Fruit fly (Drosophila melanogaster) whole organism, embryonic: ENCODE data around the gene mop.
A peak's percentile ranks its signal among the peaks of the same experiment; 100 is the strongest.

Experiments used
- ATbp ChIP-seq: fragments of 200-800 bp; sonication (Bioruptor generic); optimal IDR thresholded peaks from 2 replicates; lab custom pipeline; 2017; ENCODE audit warnings: missing biosample characterization, mild to moderate bottlenecking, missing genetic modification characterization, missing genetic modification reagents
- Ada2b ChIP-seq: fragments of 200-800 bp; sonication (Bioruptor generic); IDR thresholded peaks from 2 replicates; pipeline ENCODE4 v1.3.6; 2022; ENCODE audit warnings: missing biosample characterization, missing genetic modification characterization
- BEAF-32 ChIP-seq: fragments of 200-800 bp; sonication (Bioruptor generic); optimal IDR thresholded peaks from 3 replicates; lab custom pipeline; 2017; ENCODE audit warnings: missing biosample characterization, missing genetic modification characterization, mild to moderate bottlenecking, moderate library complexity, missing genetic modification reagents
- BtbVII ChIP-seq: fragments of 200-800 bp; sonication (Bioruptor generic); optimal IDR thresholded peaks from 3 replicates; lab custom pipeline; 2017; ENCODE audit warnings: missing biosample characterization, mild to moderate bottlenecking, missing genetic modification characterization
- CG10366 ChIP-seq: fragments of 200-800 bp; sonication (Bioruptor generic); IDR thresholded peaks from 2 replicates; pipeline ENCODE4 v1.3.6; 2022; ENCODE audit warnings: missing biosample characterization, missing genetic modification characterization
- CG11504 ChIP-seq: fragments of 200-800 bp; sonication (Bioruptor generic); optimal IDR thresholded peaks from 3 replicates; lab custom pipeline; 2019; ENCODE audit warnings: missing biosample characterization, mild to moderate bottlenecking, missing genetic modification characterization, moderate library complexity
- CG12155 ChIP-seq: fragments of 200-800 bp; sonication (Bioruptor generic); optimal IDR thresholded peaks from 3 replicates; lab custom pipeline; 2016; ENCODE audit warnings: missing biosample characterization, missing genetic modification characterization
- CG14667 ChIP-seq: fragments of 200-800 bp; sonication (Bioruptor generic); IDR thresholded peaks from 2 replicates; pipeline ENCODE4 v1.3.6; 2022; ENCODE audit warnings: missing biosample characterization, missing genetic modification characterization
- CG3281 ChIP-seq: fragments of 200-800 bp; sonication (Bioruptor generic); optimal IDR thresholded peaks from 3 replicates; lab custom pipeline; 2017; ENCODE audit warnings: missing biosample characterization, mild to moderate bottlenecking, missing genetic modification characterization
- CG34422 ChIP-seq: fragments of 200-800 bp; sonication (Bioruptor generic); IDR thresholded peaks from 3 replicates; pipeline ENCODE4 v1.3.6; 2022; ENCODE audit warnings: missing biosample characterization, missing genetic modification characterization
- CG3838 ChIP-seq: fragments of 200-800 bp; sonication (Bioruptor generic); optimal IDR thresholded peaks from 3 replicates; lab custom pipeline; 2016; ENCODE audit warnings: missing biosample characterization, missing genetic modification characterization
- CG6654 ChIP-seq: fragments of 200-800 bp; sonication (Bioruptor generic); optimal IDR thresholded peaks from 2 replicates; lab custom pipeline; 2017; ENCODE audit warnings: missing biosample characterization, mild to moderate bottlenecking, missing genetic modification characterization
- CG7357 ChIP-seq: fragments of 200-800 bp; sonication (Bioruptor generic); IDR thresholded peaks from 3 replicates; pipeline ENCODE4 v1.3.6; 2022; ENCODE audit warnings: missing biosample characterization, missing genetic modification characterization
- CG8290 ChIP-seq, 3 experiments: fragments of 200-800 bp; sonication (Bioruptor generic); optimal IDR thresholded peaks; 2 replicates each; lab custom pipeline; 2016 to 2019; ENCODE audit warnings: missing biosample characterization in 3 of 3, missing genetic modification characterization in 3 of 3, mild to moderate bottlenecking in 2 of 3, moderate library complexity in 1 of 3
- CHES-1-like ChIP-seq: fragments of 200-800 bp; sonication (Bioruptor generic); optimal IDR thresholded peaks from 2 replicates; lab custom pipeline; 2016; ENCODE audit warnings: missing biosample characterization, missing genetic modification characterization
- Dbx ChIP-seq: fragments of 200-800 bp; sonication (Bioruptor generic); IDR thresholded peaks from 3 replicates; pipeline ENCODE4 v1.3.6; 2022; ENCODE audit warnings: missing biosample characterization, missing genetic modification characterization
- Doc2 ChIP-seq: fragments of 200-800 bp; sonication (Bioruptor generic); IDR thresholded peaks from 2 replicates; pipeline ENCODE4 v1.3.6; 2022; ENCODE audit warnings: missing biosample characterization, missing genetic modification characterization
- Drgx ChIP-seq: fragments of 200-800 bp; sonication (Bioruptor generic); IDR thresholded peaks from 2 replicates; pipeline ENCODE4 v1.3.6; 2022; ENCODE audit warnings: missing biosample characterization, missing genetic modification characterization
- E2f2 ChIP-seq: fragments of 200-800 bp; sonication (Bioruptor generic); IDR thresholded peaks from 2 replicates; pipeline ENCODE4 v1.3.6; 2022; ENCODE audit warnings: missing biosample characterization, missing genetic modification characterization
- Gug ChIP-seq: fragments of 200-800 bp; sonication (Bioruptor generic); IDR thresholded peaks from 4 replicates; pipeline ENCODE4 v1.3.6; 2022; ENCODE audit warnings: missing biosample characterization, missing genetic modification characterization
- Hey ChIP-seq: fragments of 200-800 bp; sonication (Bioruptor generic); optimal IDR thresholded peaks from 3 replicates; lab custom pipeline; 2018; ENCODE audit warnings: missing biosample characterization, mild to moderate bottlenecking, missing genetic modification characterization
- Med ChIP-seq: fragments of 200-800 bp; sonication (Bioruptor generic); peaks from one replicate; lab custom pipeline; 2016; ENCODE audit warnings: missing biosample characterization, missing genetic modification characterization, mild to moderate bottlenecking, inconsistent platforms, moderate library complexity
- Mes4 ChIP-seq: fragments of 200-800 bp; sonication (Bioruptor generic); optimal IDR thresholded peaks from 2 replicates; lab custom pipeline; 2016; ENCODE audit warnings: missing biosample characterization, missing genetic modification characterization
- Mrtf ChIP-seq: fragments of 200-800 bp; sonication (Bioruptor generic); IDR thresholded peaks from 3 replicates; pipeline ENCODE4 v1.3.6; 2022; ENCODE audit warnings: missing biosample characterization, missing genetic modification characterization
- NK7.1 ChIP-seq: fragments of 200-800 bp; sonication (Bioruptor generic); optimal IDR thresholded peaks from 3 replicates; lab custom pipeline; 2016; ENCODE audit warnings: missing biosample characterization, missing genetic modification characterization
- Ptx1 ChIP-seq: fragments of 200-800 bp; sonication (Bioruptor generic); IDR thresholded peaks from 2 replicates; pipeline ENCODE4 v1.3.6; 2022; ENCODE audit warnings: missing biosample characterization, missing genetic modification characterization
- Rx ChIP-seq: fragments of 200-800 bp; sonication (Bioruptor generic); IDR thresholded peaks from 2 replicates; pipeline ENCODE4 v1.3.6; 2022; ENCODE audit warnings: missing biosample characterization, missing genetic modification characterization
- Sox102F ChIP-seq: fragments of 200-800 bp; sonication (Bioruptor generic); optimal IDR thresholded peaks from 2 replicates; lab custom pipeline; 2018; ENCODE audit warnings: missing biosample characterization, mild to moderate bottlenecking, missing genetic modification characterization, moderate library complexity
- ase ChIP-seq: fragments of 200-800 bp; sonication (Bioruptor generic); IDR thresholded peaks from 3 replicates; pipeline ENCODE4 v1.3.6; 2022; ENCODE audit warnings: missing biosample characterization, missing genetic modification characterization
- az2 ChIP-seq: fragments of 200-800 bp; sonication (Bioruptor generic); optimal IDR thresholded peaks from 3 replicates; lab custom pipeline; 2016; ENCODE audit warnings: missing biosample characterization, missing genetic modification characterization
- br ChIP-seq: fragments of >200 bp; optimal IDR thresholded peaks from 2 replicates; lab custom pipeline; 2017
- crol ChIP-seq: fragments of 200-800 bp; sonication (Bioruptor generic); IDR thresholded peaks from 2 replicates; pipeline ENCODE4 v1.3.6; 2022; ENCODE audit warnings: missing biosample characterization, missing genetic modification characterization
- crp ChIP-seq, 2 experiments: fragments of 200-800 bp; sonication (Bioruptor generic); optimal IDR thresholded peaks; 2 replicates in 1 of 2; 3 replicates in 1 of 2; lab custom pipeline; 2017; ENCODE audit warnings: missing biosample characterization in 2 of 2, missing genetic modification characterization in 2 of 2, mild to moderate bottlenecking in 1 of 2, moderate library complexity in 1 of 2
- cwo ChIP-seq: fragments of 200-800 bp; sonication (Bioruptor generic); optimal IDR thresholded peaks from 3 replicates; lab custom pipeline; 2017; ENCODE audit warnings: missing biosample characterization, missing genetic modification characterization, mild to moderate bottlenecking, moderate library complexity, missing genetic modification reagents
- danr ChIP-seq: fragments of 200-800 bp; sonication (Bioruptor generic); IDR thresholded peaks from 2 replicates; pipeline ENCODE4 v1.3.6; 2022; ENCODE audit warnings: missing biosample characterization, missing genetic modification characterization
- gem ChIP-seq: fragments of 200-800 bp; sonication (Bioruptor generic); optimal IDR thresholded peaks from 2 replicates; lab custom pipeline; 2019; ENCODE audit warnings: missing biosample characterization, mild to moderate bottlenecking, missing genetic modification characterization, moderate library complexity
- gfzf ChIP-seq: fragments of 200-800 bp; sonication (Bioruptor generic); optimal IDR thresholded peaks from 2 replicates; lab custom pipeline; 2016; ENCODE audit warnings: missing biosample characterization, mild to moderate bottlenecking, missing genetic modification characterization, moderate library complexity
- her ChIP-seq: fragments of 200-800 bp; sonication (Bioruptor generic); optimal IDR thresholded peaks from 2 replicates; lab custom pipeline; 2016; ENCODE audit warnings: missing biosample characterization, missing genetic modification characterization
- ind ChIP-seq: fragments of 200-800 bp; sonication (Bioruptor generic); optimal IDR thresholded peaks from 3 replicates; lab custom pipeline; 2016; ENCODE audit warnings: missing biosample characterization, missing genetic modification characterization
- klu ChIP-seq: fragments of 200-800 bp; sonication (Bioruptor generic); IDR thresholded peaks from 2 replicates; pipeline ENCODE4 v1.3.6; 2022; ENCODE audit warnings: missing biosample characterization, missing genetic modification characterization
- lmd ChIP-seq: fragments of 200-800 bp; sonication (Bioruptor generic); IDR thresholded peaks from 2 replicates; pipeline ENCODE4 v1.3.6; 2022; ENCODE audit warnings: missing biosample characterization, missing genetic modification characterization
- luna ChIP-seq: fragments of 200-800 bp; sonication (Bioruptor generic); optimal IDR thresholded peaks from 2 replicates; lab custom pipeline; 2016; ENCODE audit warnings: missing biosample characterization, missing genetic modification characterization
- maf-S ChIP-seq: fragments of 200-800 bp; sonication (Bioruptor generic); optimal IDR thresholded peaks from 2 replicates; lab custom pipeline; 2016; ENCODE audit warnings: missing biosample characterization, missing genetic modification characterization
- mam ChIP-seq: fragments of 200-800 bp; sonication (Bioruptor generic); optimal IDR thresholded peaks from 3 replicates; lab custom pipeline; 2016; ENCODE audit warnings: missing biosample characterization, missing genetic modification characterization
- nerfin-1 ChIP-seq: fragments of 200-800 bp; sonication (Bioruptor generic); optimal IDR thresholded peaks from 3 replicates; lab custom pipeline; 2019; ENCODE audit warnings: missing biosample characterization, mild to moderate bottlenecking, missing genetic modification characterization, moderate library complexity
- peb ChIP-seq: fragments of 200-800 bp; sonication (Bioruptor generic); IDR thresholded peaks from 2 replicates; pipeline ENCODE4 v1.3.6; 2022; ENCODE audit warnings: missing biosample characterization, missing genetic modification characterization
- phol ChIP-seq: fragments of 200-800 bp; sonication (Bioruptor generic); optimal IDR thresholded peaks from 3 replicates; lab custom pipeline; 2018; ENCODE audit warnings: missing biosample characterization, mild to moderate bottlenecking, missing genetic modification characterization, moderate library complexity
- prd ChIP-seq, 3 experiments: fragments of >200 bp in 2 of 3; fragments of 200-800 bp in 1 of 3; sonication (Bioruptor generic) in 1 of 3; optimal IDR thresholded peaks in 2 of 3; IDR thresholded peaks in 1 of 3; 2 replicates in 2 of 3; 3 replicates in 1 of 3; pipeline versions ENCODE4 v1.3.6 to Lab custom; 2017 to 2022; ENCODE audit warnings: missing biosample characterization in 1 of 3, missing genetic modification characterization in 1 of 3
- sr ChIP-seq: fragments of 200-800 bp; sonication (Bioruptor generic); IDR thresholded peaks from 3 replicates; pipeline ENCODE4 v1.3.6; 2022; ENCODE audit warnings: missing biosample characterization, missing genetic modification characterization
- tio ChIP-seq: fragments of 200-800 bp; sonication (Bioruptor generic); optimal IDR thresholded peaks from 2 replicates; lab custom pipeline; 2017; ENCODE audit warnings: missing biosample characterization, missing genetic modification characterization, inconsistent platforms

Gene mop

DNA sequence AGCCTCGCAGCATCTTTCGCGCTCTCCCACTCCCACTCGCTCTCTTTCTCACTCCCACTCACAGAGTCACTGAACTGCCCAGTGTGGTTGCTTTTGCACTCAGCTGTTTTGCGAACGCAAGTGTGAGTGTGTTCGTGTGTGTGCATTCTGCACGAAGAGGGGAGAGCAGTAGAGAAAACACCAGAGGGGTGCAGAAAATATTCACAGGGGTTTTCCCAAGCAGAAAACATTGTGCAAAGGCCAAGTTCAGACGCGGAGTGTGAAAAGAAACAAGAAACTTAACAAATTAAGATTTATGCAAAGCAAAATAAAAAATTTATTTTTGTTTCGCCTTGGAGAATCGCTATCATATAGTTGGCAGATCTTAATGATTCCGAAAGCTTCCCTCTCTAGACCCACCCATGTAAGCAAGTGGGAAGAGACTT, 9.6 kb upstream of the mop start (continued):
- TF ChIP-seq cwo (GFP tag; lab: Kevin White, UChicago): no peak
- peak; percentile 55 for TF ChIP-seq lmd (GFP tag; lab: Robert Waterston, UW)
- peak; percentile 13; the same call in 1 of the 2 replicates for TF ChIP-seq CG14667 (GFP tag; lab: Robert Waterston, UW)
- peak in 1 of 2 experiments; percentile 63 for TF ChIP-seq crp (GFP tag; optimal IDR thresholded peaks at IDR 0.05; lab: Kevin White, UChicago)
- TF ChIP-seq Mrtf (GFP tag; lab: Robert Waterston, UW): peak; percentile 52; the same call in 1 of the 3 replicates
- peak; percentile 35 for TF ChIP-seq CG11504 (tag; lab: Kevin White, UChicago)
- no peak for TF ChIP-seq Mes4 (GFP tag; lab: Kevin White, UChicago)
- no peak for TF ChIP-seq E2f2 (GFP tag; lab: Robert Waterston, UW)
- peak; percentile 24 for TF ChIP-seq gem (tag; lab: Kevin White, UChicago)
- TF ChIP-seq phol (tag; lab: Kevin White, UChicago): peak; percentile 4
- TF ChIP-seq luna: no peak
- TF ChIP-seq ind (GFP tag; lab: Kevin White, UChicago): peak; percentile 31
- peak; percentile 31; the same call in 2 of the 4 replicates for TF ChIP-seq Gug (GFP tag; lab: Robert Waterston, UW)
- TF ChIP-seq maf-S (GFP tag; lab: Kevin White, UChicago): peak; percentile 34
- TF ChIP-seq Rx: no peak
- TF ChIP-seq her (GFP tag; lab: Kevin White, UChicago): no peak
- no peak for TF ChIP-seq BEAF-32 (GFP tag; lab: Kevin White, UChicago)
- TF ChIP-seq CG8290 (GFP tag; optimal IDR thresholded peaks at IDR 0.05; lab: Kevin White, UChicago): no peak
- peak in 1 of 2 experiments; percentile 22 for TF ChIP-seq CG8290 (tag; optimal IDR thresholded peaks at IDR 0.05; lab: Kevin White, UChicago)
- TF ChIP-seq gfzf (GFP tag; lab: Kevin White, UChicago): no peak
- peak; percentile 10 for TF ChIP-seq nerfin-1 (tag; lab: Kevin White, UChicago)
- no peak for TF ChIP-seq CG3838
- TF ChIP-seq tio: peak; percentile 32
- peak; percentile 85 for TF ChIP-seq Drgx
- TF ChIP-seq Ada2b: peak; percentile 31; the same call in 1 of the 2 replicates
- TF ChIP-seq CHES-1-like: no peak
- TF ChIP-seq CG7357 (GFP tag; lab: Robert Waterston, UW): 0 out of 3 replicates have a peak, but pooled peaks have one; percentile 7
- no peak for TF ChIP-seq Hey (tag; lab: Kevin White, UChicago)
- TF ChIP-seq ase (GFP tag; lab: Robert Waterston, UW): peak; percentile 51; the same call in 1 of the 3 replicates
- peak; percentile 50; the same call in 1 of the 2 replicates for TF ChIP-seq peb (GFP tag; lab: Robert Waterston, UW)
- no peak for TF ChIP-seq br (lab: Kevin White, UChicago)
- peak; percentile 9 for TF ChIP-seq Sox102F
- TF ChIP-seq az2 (GFP tag; lab: Kevin White, UChicago): no peak
- peak; percentile 20 for TF ChIP-seq CG12155 (GFP tag; lab: Kevin White, UChicago)
- peak; percentile 90 for TF ChIP-seq Med (GFP tag; lab: Kevin White, UChicago)
- TF ChIP-seq mam: no peak
- no peak for TF ChIP-seq ATbp
- peak; percentile 44; the same call in 1 of the 3 replicates for TF ChIP-seq CG34422 (GFP tag; lab: Robert Waterston, UW)
- no peak for TF ChIP-seq CG6654 (GFP tag; lab: Kevin White, UChicago)
- TF ChIP-seq klu (GFP tag; lab: Robert Waterston, UW): 0 out of 2 replicates have a peak, but pooled peaks have one; percentile 42
- TF ChIP-seq NK7.1: no peak
- no peak for TF ChIP-seq BtbVII (GFP tag; lab: Kevin White, UChicago)
- peak; percentile 41; the same call in 2 of the 3 replicates for TF ChIP-seq Dbx
- TF ChIP-seq sr (GFP tag; lab: Robert Waterston, UW): peak; percentile 64; the same call in 2 of the 3 replicates
- TF ChIP-seq danr: 0 out of 2 replicates have a peak, but pooled peaks have one; percentile 20
- TF ChIP-seq prd (optimal IDR thresholded peaks at IDR 0.05; lab: Kevin White, UChicago): no peak
- TF ChIP-seq prd (GFP tag; IDR thresholded peaks at IDR 0.05; lab: Robert Waterston, UW): peak; percentile 51; the same call in 2 of the 3 replicates
- peak; percentile 81 for TF ChIP-seq crol (GFP tag; lab: Robert Waterston, UW)
- TF ChIP-seq Ptx1: peak; percentile 59
- TF ChIP-seq CG3281: no peak
- TF ChIP-seq Doc2 (GFP tag; lab: Robert Waterston, UW): no peak
- peak; percentile 31 for TF ChIP-seq CG10366
